Worm (Caenorhabditis elegans) whole organism, L4 larva: ENCODE data around the gene ZK856.14.

ENCODE experiments used
- F26F4.8 ChIP-seq: fragments of 200-800 bp; sonication (Bioruptor generic); conservative IDR thresholded peaks from 2 replicates; pipeline ENCODE4 v1.3.6; 2022; ENCODE audit warnings: missing genetic modification characterization, missing compliant biosample characterization
- F44E2.7 ChIP-seq: fragments of 200-800 bp; sonication (Bioruptor generic); IDR thresholded peaks from 2 replicates; pipeline ENCODE4 v2.1.2; 2022; ENCODE audit warnings: missing genetic modification characterization, missing compliant biosample characterization
- Y75B8A.6 ChIP-seq: fragments of 200-800 bp; sonication (Bioruptor generic); IDR thresholded peaks from 2 replicates; pipeline ENCODE4 v1.3.6; 2022; ENCODE audit warnings: missing genetic modification reagents, missing genetic modification characterization, missing compliant biosample characterization
- aha-1 ChIP-seq: fragments of 150-350 bp; peaks from one replicate; lab custom pipeline; 2014; ENCODE audit warnings: missing biosample characterization, missing genetic modification characterization
- arid-1 ChIP-seq: fragments of 200-800 bp; sonication (Bioruptor generic); conservative IDR thresholded peaks from 2 replicates; pipeline ENCODE4 v1.3.6; 2022; ENCODE audit warnings: missing genetic modification reagents, missing genetic modification characterization, missing compliant biosample characterization
- ceh-20 ChIP-seq: fragments of 200-800 bp; sonication (Bioruptor generic); IDR thresholded peaks from 2 replicates; pipeline ENCODE4 v1.3.6; 2022; ENCODE audit warnings: missing genetic modification reagents, missing genetic modification characterization, missing compliant biosample characterization
- ceh-28 ChIP-seq: fragments of 150-350 bp; optimal IDR thresholded peaks from 2 replicates; lab custom pipeline; 2014; ENCODE audit warnings: missing biosample characterization, missing genetic modification reagents, missing genetic modification characterization
- ces-1 ChIP-seq: fragments of 150-350 bp; sonication (generic microtip); optimal IDR thresholded peaks from 4 replicates; lab custom pipeline; 2014; ENCODE audit warnings: missing biosample characterization, missing genetic modification reagents, missing genetic modification characterization
- ctbp-1 ChIP-seq: fragments of 200-800 bp; sonication (Bioruptor generic); IDR thresholded peaks from 2 replicates; pipeline ENCODE4 v1.3.6; 2022; ENCODE audit warnings: missing genetic modification reagents, missing genetic modification characterization, missing compliant biosample characterization
- daf-16 ChIP-seq, 3 experiments: sonication (generic microtip); optimal IDR thresholded peaks; 2 replicates each; lab custom pipeline; 2016 to 2017; ENCODE audit warnings: missing genetic modification characterization in 3 of 3, missing genetic modification reagents in 3 of 3, mild to moderate bottlenecking in 2 of 3, missing compliant biosample characterization in 2 of 3, missing biosample characterization in 1 of 3, moderate library complexity in 1 of 3
- daf-19 ChIP-seq: fragments of 200-800 bp; sonication (Bioruptor generic); conservative IDR thresholded peaks from 2 replicates; pipeline ENCODE4 v1.3.6; 2022; ENCODE audit warnings: missing genetic modification characterization, missing compliant biosample characterization
- daf-8 ChIP-seq: fragments of 200-800 bp; sonication (Bioruptor generic); IDR thresholded peaks from 2 replicates; pipeline ENCODE4 v1.3.6; 2022; ENCODE audit warnings: missing genetic modification characterization, missing compliant biosample characterization
- dve-1 ChIP-seq: sonication (generic microtip); optimal IDR thresholded peaks from 2 replicates; lab custom pipeline; 2017; ENCODE audit warnings: antibody characterized with exemption, mild to moderate bottlenecking, missing genetic modification characterization, missing compliant biosample characterization; ENCODE audit not compliant: insufficient read depth
- egl-27 ChIP-seq: sonication (generic microtip); optimal IDR thresholded peaks from 3 replicates; lab custom pipeline; 2017; ENCODE audit warnings: missing biosample characterization, missing genetic modification reagents, missing genetic modification characterization
- fos-1 ChIP-seq: fragments of 150-350 bp; optimal IDR thresholded peaks from 2 replicates; lab custom pipeline; 2014; ENCODE audit warnings: missing biosample characterization, missing genetic modification characterization
- hif-1 ChIP-seq, 2 experiments: sonication (generic microtip); optimal IDR thresholded peaks; 2 replicates each; lab custom pipeline; 2016 to 2017; ENCODE audit warnings: missing compliant biosample characterization in 2 of 2, missing genetic modification characterization in 2 of 2, missing genetic modification reagents in 2 of 2, missing genotype in 2 of 2, mild to moderate bottlenecking in 1 of 2
- hlh-11 ChIP-seq: fragments of 200-800 bp; sonication (Bioruptor generic); optimal IDR thresholded peaks from 2 replicates; lab custom pipeline; 2018; ENCODE audit warnings: mild to moderate bottlenecking, missing genetic modification characterization, missing compliant biosample characterization
- hlh-30 ChIP-seq: sonication (generic microtip); optimal IDR thresholded peaks from 2 replicates; lab custom pipeline; 2017; ENCODE audit warnings: antibody characterized with exemption, mild to moderate bottlenecking, missing genetic modification characterization, missing compliant biosample characterization; ENCODE audit not compliant: insufficient read depth
- hmg-1.1 ChIP-seq: fragments of 200-800 bp; sonication (Bioruptor generic); IDR thresholded peaks from 2 replicates; pipeline ENCODE4 v1.3.6; 2022; ENCODE audit warnings: missing genetic modification reagents, missing genetic modification characterization, missing compliant biosample characterization
- jun-1 ChIP-seq: fragments of 150-350 bp; optimal IDR thresholded peaks from 2 replicates; lab custom pipeline; 2014; ENCODE audit warnings: missing biosample characterization, missing genetic modification reagents, missing genetic modification characterization
- lin-13 ChIP-seq: fragments of 150-350 bp; optimal IDR thresholded peaks from 2 replicates; lab custom pipeline; 2014; ENCODE audit warnings: missing biosample characterization, missing genetic modification reagents, missing genetic modification characterization
- lin-39 ChIP-seq: fragments of 150-350 bp; optimal IDR thresholded peaks from 2 replicates; lab custom pipeline; 2014; ENCODE audit warnings: missing biosample characterization, missing genetic modification reagents, missing genetic modification characterization
- lir-3 ChIP-seq: sonication (generic microtip); optimal IDR thresholded peaks from 2 replicates; lab custom pipeline; 2016; ENCODE audit warnings: mild to moderate bottlenecking, missing genetic modification characterization, missing compliant biosample characterization
- madf-5 ChIP-seq, 2 experiments: fragments of 200-800 bp; sonication (Bioruptor generic); IDR thresholded peaks; 2 replicates each; pipeline ENCODE4 v1.3.6; 2022; ENCODE audit warnings: missing compliant biosample characterization in 2 of 2, missing genetic modification characterization in 2 of 2
- mep-1 ChIP-seq: fragments of 150-350 bp; sonication (generic microtip); optimal IDR thresholded peaks from 3 replicates; lab custom pipeline; 2014; ENCODE audit warnings: missing biosample characterization, missing genetic modification characterization
- mxl-2 ChIP-seq: fragments of 200-800 bp; sonication (Bioruptor generic); conservative IDR thresholded peaks from 2 replicates; pipeline ENCODE4 v1.3.6; 2022; ENCODE audit warnings: missing genetic modification reagents, missing genetic modification characterization, missing compliant biosample characterization
- mxl-3 ChIP-seq: fragments of 200-800 bp; sonication (Bioruptor generic); optimal IDR thresholded peaks from 2 replicates; lab custom pipeline; 2018; ENCODE audit warnings: mild to moderate bottlenecking, missing genetic modification characterization, missing compliant biosample characterization
- nhr-111 ChIP-seq: fragments of 200-800 bp; sonication (Bioruptor generic); optimal IDR thresholded peaks from 2 replicates; lab custom pipeline; 2018; ENCODE audit warnings: mild to moderate bottlenecking, missing genetic modification characterization, missing compliant biosample characterization
- nhr-25 ChIP-seq: sonication (generic microtip); optimal IDR thresholded peaks from 2 replicates; lab custom pipeline; 2017; ENCODE audit warnings: missing genetic modification characterization, mild to moderate bottlenecking, missing compliant biosample characterization, antibody characterized with exemption, moderate library complexity, borderline replicate concordance; ENCODE audit not compliant: insufficient read depth
- nhr-28 ChIP-seq: fragments of 150-350 bp; optimal IDR thresholded peaks from 2 replicates; lab custom pipeline; 2014; ENCODE audit warnings: missing biosample characterization, missing genetic modification characterization
- nhr-42 ChIP-seq: fragments of 200-800 bp; sonication (Bioruptor generic); IDR thresholded peaks from 2 replicates; pipeline ENCODE4 v1.3.6; 2022; ENCODE audit warnings: missing genetic modification characterization, missing compliant biosample characterization
- pqm-1 ChIP-seq: sonication (generic microtip); optimal IDR thresholded peaks from 2 replicates; lab custom pipeline; 2017; ENCODE audit warnings: missing biosample characterization, missing genetic modification characterization
- snpc-1.2 ChIP-seq: fragments of 200-800 bp; sonication (Bioruptor generic); IDR thresholded peaks from 2 replicates; pipeline ENCODE4 v1.3.6; 2022; ENCODE audit warnings: missing genetic modification reagents, missing genetic modification characterization, missing compliant biosample characterization
- spr-1 ChIP-seq: sonication (generic microtip); optimal IDR thresholded peaks from 2 replicates; lab custom pipeline; 2016; ENCODE audit warnings: mild to moderate bottlenecking, missing genetic modification characterization, missing compliant biosample characterization
- tag-97 ChIP-seq: fragments of 200-800 bp; sonication (Bioruptor generic); IDR thresholded peaks from 2 replicates; pipeline ENCODE4 v1.3.6; 2022; ENCODE audit warnings: missing genetic modification characterization, missing compliant biosample characterization
- tra-1 ChIP-seq: fragments of 200-800 bp; sonication (Bioruptor generic); IDR thresholded peaks from 2 replicates; pipeline ENCODE4 v1.3.6; 2022; ENCODE audit warnings: missing genetic modification reagents, missing genetic modification characterization, missing compliant biosample characterization
- unc-130 ChIP-seq: sonication (generic microtip); optimal IDR thresholded peaks from 2 replicates; lab custom pipeline; 2016; ENCODE audit warnings: missing genetic modification reagents, missing genetic modification characterization, missing compliant biosample characterization
- unc-62 ChIP-seq, 3 experiments: fragments of 150-350 bp in 1 of 3; sonication (generic microtip); optimal IDR thresholded peaks in 2 of 3; peaks in 1 of 3; 1 replicate in 1 of 3; 2 replicates in 2 of 3; lab custom pipeline; 2014 to 2017; ENCODE audit warnings: missing biosample characterization in 3 of 3, missing genetic modification characterization in 3 of 3, missing genetic modification reagents in 3 of 3, missing genotype in 1 of 3
- zag-1 ChIP-seq: fragments of 150-350 bp; optimal IDR thresholded peaks from 2 replicates; lab custom pipeline; 2014; ENCODE audit warnings: missing biosample characterization, missing genetic modification characterization
- zfp-3 ChIP-seq: fragments of 200-800 bp; sonication (Bioruptor generic); conservative IDR thresholded peaks from 2 replicates; pipeline ENCODE4 v1.3.6; 2022; ENCODE audit warnings: missing genetic modification reagents, missing genetic modification characterization, missing compliant biosample characterization
- ztf-11 ChIP-seq: fragments of 150-350 bp; optimal IDR thresholded peaks from 2 replicates; lab custom pipeline; 2014; ENCODE audit warnings: missing biosample characterization, missing genetic modification characterization

The ZK856.14 gene

DNA sequence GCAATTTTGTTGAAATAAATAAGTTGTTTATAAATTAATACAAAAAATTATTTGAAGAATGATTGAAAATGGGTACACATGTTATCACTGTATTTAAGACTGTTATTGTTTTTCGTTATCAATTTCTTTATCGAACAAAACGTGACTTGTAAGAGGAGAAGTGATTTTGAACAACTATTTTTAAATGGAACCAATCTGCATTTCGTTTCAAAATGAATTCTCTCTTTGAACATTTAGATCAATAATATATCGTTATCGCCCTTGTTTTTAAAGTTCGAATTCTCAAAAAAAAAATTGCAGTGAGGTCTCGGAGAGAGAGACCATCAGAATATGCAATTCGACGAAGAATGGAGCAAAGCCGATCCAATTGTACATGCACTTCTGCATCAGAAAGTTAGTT, 37.6 kb upstream of the ZK856.14 start, which contains the start of gene cul-5:
TSS of gene cul-5 (plus strand) at position 301 of the 400 bp plus-strand sequence.
- TF ChIP-seq tra-1 (GFP tag; lab: Robert Waterston, UW) (no peak), nhr-25 (tag; lab: Kevin White, UChicago) (no peak), mxl-3 (GFP tag; lab: Kevin White, UChicago) (no peak), spr-1 (tag; lab: Kevin White, UChicago) (no peak), daf-16 (GFP tag; optimal IDR thresholded peaks at IDR 0.05; lab: Kevin White, UChicago) (no peak), daf-16 (tag; optimal IDR thresholded peaks at IDR 0.05; lab: Kevin White, UChicago) (peak; percentile 49), dve-1 (tag; lab: Kevin White, UChicago) (peak; percentile 4), mep-1 (tag; lab: Kevin White, UChicago) (no peak), nhr-28 (peak; percentile 27), hif-1 (tag; optimal IDR thresholded peaks at IDR 0.05; lab: Kevin White, UChicago) (peak in 1 of 2 experiments; percentile 74), snpc-1.2 (no peak)
- TF ChIP-seq, all 104 proteins: peak for 4

DNA sequence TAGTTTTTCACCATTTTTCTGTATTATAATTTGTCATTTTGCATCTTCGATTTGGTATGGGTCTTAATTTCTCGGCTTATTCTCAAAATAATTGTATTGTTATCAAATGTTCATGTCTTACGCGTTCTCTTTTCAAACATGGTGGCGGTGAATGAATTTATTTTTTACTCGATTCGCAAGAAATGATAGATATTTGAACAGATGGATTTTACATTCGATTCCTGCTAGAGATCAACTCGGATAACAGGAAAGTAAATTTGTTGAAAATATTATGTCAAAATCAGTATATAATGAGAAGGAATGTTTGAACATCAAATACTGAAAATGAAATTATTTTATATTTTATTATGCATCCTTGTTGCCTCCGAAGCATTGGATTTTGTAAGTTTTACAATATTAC, 33.8 kb upstream of the ZK856.14 start, which contains the start of gene ZK856.4:
TSS of gene ZK856.4 (plus strand) at position 301 of the 400 bp plus-strand sequence.
- no peak for TF ChIP-seq unc-130 (GFP tag; lab: Kevin White, UChicago)
- TF ChIP-seq lir-3 (tag; lab: Kevin White, UChicago): no peak
- no peak for TF ChIP-seq zag-1
- no peak for TF ChIP-seq dve-1 (tag; lab: Kevin White, UChicago)
- TF ChIP-seq ceh-28: no peak
- no peak for TF ChIP-seq hlh-11 (tag; lab: Kevin White, UChicago)
- TF ChIP-seq mxl-2 (GFP tag; lab: Robert Waterston, UW): no peak
- no peak for TF ChIP-seq tag-97 (GFP tag; lab: Robert Waterston, UW)
- no peak for TF ChIP-seq hif-1 (tag; optimal IDR thresholded peaks at IDR 0.05; lab: Kevin White, UChicago)
- no peak for TF ChIP-seq hlh-30 (tag; lab: Kevin White, UChicago)
- no peak for TF ChIP-seq daf-19 (GFP tag; lab: Robert Waterston, UW)
- TF ChIP-seq daf-8: no peak
- no peak for TF ChIP-seq fos-1 (tag; lab: Kevin White, UChicago)
- no peak for TF ChIP-seq nhr-25 (tag; lab: Kevin White, UChicago)
- TF ChIP-seq Y75B8A.6 (GFP tag; lab: Robert Waterston, UW): no peak
- TF ChIP-seq lin-13 (GFP tag; lab: Kevin White, UChicago): no peak
- TF ChIP-seq hmg-1.1 (GFP tag; lab: Robert Waterston, UW): no peak

ce11 chrV:10183810-10184209, 33.0 kb upstream of the ZK856.14 start:
- TF ChIP-seq ces-1 (GFP tag; lab: Kevin White, UChicago) (no peak), ztf-11 (tag; lab: Kevin White, UChicago) (no peak), aha-1 (tag; lab: Kevin White, UChicago) (peak; percentile 66), ctbp-1 (GFP tag; lab: Robert Waterston, UW) (no peak), unc-62 (GFP tag; optimal IDR thresholded peaks at IDR 0.05 in 1 of 2; lab: Kevin White, UChicago) (peak in 1 of 2 experiments; percentile 77), unc-62 (tag; optimal IDR thresholded peaks at IDR 0.05; lab: Kevin White, UChicago) (no peak)

DNA sequence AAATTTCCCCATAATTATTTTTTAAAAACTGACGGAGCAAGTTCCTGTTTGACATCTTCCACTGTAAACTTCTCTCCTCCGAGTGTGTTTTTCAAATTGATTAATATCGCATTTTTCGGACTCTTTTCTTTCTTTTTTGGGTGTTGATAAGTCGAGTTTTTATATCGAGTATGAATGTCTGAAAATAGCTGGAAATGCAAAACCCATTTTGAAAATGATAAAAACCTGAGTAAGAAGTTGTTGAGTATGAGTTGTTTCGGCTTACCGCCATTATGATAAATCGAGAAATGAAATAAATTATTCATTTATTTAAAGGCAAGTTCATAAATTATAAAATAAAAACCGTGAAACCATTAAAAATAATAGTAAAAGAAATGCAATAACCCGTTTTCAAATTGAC, 31.1 kb upstream of the ZK856.14 start, which contains the start of gene ZK856.18:
TSS of gene ZK856.18 (minus strand) at position 289 of the 400 bp plus-strand sequence.
- TF ChIP-seq arid-1 (no peak), unc-62 (GFP tag; optimal IDR thresholded peaks at IDR 0.05 in 1 of 2; lab: Kevin White, UChicago) (peak in 1 of 2 experiments; percentile 90), unc-62 (tag; optimal IDR thresholded peaks at IDR 0.05; lab: Kevin White, UChicago) (no peak)

ce11 chrV:10190081-10190556, 26.7 kb upstream of the ZK856.14 start, which contains the start of gene ZK856.5:
Gene ZK856.5, minus strand, starts transcription at chrV:10190131.
- no peak for TF ChIP-seq ceh-20 (GFP tag; lab: Robert Waterston, UW)
- no peak for TF ChIP-seq nhr-111 (GFP tag; lab: Kevin White, UChicago)
- no peak for TF ChIP-seq lir-3 (tag; lab: Kevin White, UChicago)
- TF ChIP-seq F44E2.7 (GFP tag; lab: Robert Waterston, UW): no peak
- TF ChIP-seq mxl-3 (GFP tag; lab: Kevin White, UChicago): peak; percentile 73
- no peak for TF ChIP-seq egl-27 (tag; lab: Kevin White, UChicago)
- TF ChIP-seq zfp-3 (GFP tag; lab: Robert Waterston, UW): no peak
- no peak for TF ChIP-seq jun-1 (tag; lab: Kevin White, UChicago)
- TF ChIP-seq nhr-28: peak; percentile 59
- TF ChIP-seq F26F4.8 (GFP tag; lab: Robert Waterston, UW): no peak
- no peak for TF ChIP-seq ceh-28
- peak; percentile 85 for TF ChIP-seq hlh-11 (tag; lab: Kevin White, UChicago)
- no peak for TF ChIP-seq lin-39
- TF ChIP-seq nhr-42 (GFP tag; lab: Robert Waterston, UW): no peak
- TF ChIP-seq pqm-1 (tag; lab: Kevin White, UChicago): peak; percentile 76
- no peak for TF ChIP-seq madf-5 (GFP tag; IDR thresholded peaks at IDR 0.05; lab: Robert Waterston, UW)
